Fruit fly (Drosophila melanogaster): Measurements from ENCODE around the gene CG14717.

CG14717 gene

DNA sequence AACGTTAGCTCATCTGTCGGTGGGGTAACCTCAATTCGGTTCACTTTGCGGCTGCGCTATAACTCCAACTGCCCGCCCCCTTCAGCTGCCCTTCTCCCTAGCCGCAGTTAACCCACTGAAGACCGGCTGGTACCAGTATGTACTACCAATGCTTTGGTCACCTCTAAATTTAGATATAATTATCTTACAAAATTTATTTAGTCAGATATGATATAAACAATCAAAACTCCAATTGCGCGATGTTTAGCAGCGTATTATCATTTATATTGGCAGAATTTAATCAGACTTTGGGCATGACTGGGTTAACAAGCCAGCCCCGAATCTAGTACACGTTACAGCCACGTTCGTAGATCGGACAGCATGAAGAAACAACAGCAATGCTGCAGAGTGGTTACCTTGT lies 34.6 kb upstream of the CG14717 start (continued):
- TF ChIP-seq gem (tag; optimal IDR thresholded peaks at IDR 0.05) (peak; percentile 67), CG10959 (GFP tag; IDR thresholded peaks at IDR 0.05) (no peak), wek (GFP tag; optimal IDR thresholded peaks at IDR 0.05) (no peak), Dip3 (GFP tag; optimal IDR thresholded peaks at IDR 0.05) (no peak), CG10979 (tag; optimal IDR thresholded peaks at IDR 0.05) (peak; percentile 36), Stat92E (GFP tag; optimal IDR thresholded peaks at IDR 0.05) (no peak), CG7745 (tag; optimal IDR thresholded peaks at IDR 0.05) (no peak), run (tag; optimal IDR thresholded peaks at IDR 0.05) (peak; percentile 38), Optix (GFP tag; IDR thresholded peaks at IDR 0.05) (no peak), CG4707 (GFP tag; optimal IDR thresholded peaks at IDR 0.05) (peak; percentile 20), hb (GFP tag; IDR thresholded peaks at IDR 0.05; ENCODE audit: partially characterized antibody) (no peak), Max (GFP tag; optimal IDR thresholded peaks at IDR 0.05) (no peak), lola (GFP tag; optimal IDR thresholded peaks at IDR 0.05) (no peak), CG10147 (GFP tag; optimal IDR thresholded peaks at IDR 0.05) (peak; percentile 57), btn (GFP tag; optimal IDR thresholded peaks at IDR 0.05) (no peak), CG3726 (GFP tag; IDR thresholded peaks at IDR 0.05) (no peak), ERR (GFP tag; optimal IDR thresholded peaks at IDR 0.05) (no peak), caup (GFP tag; optimal IDR thresholded peaks at IDR 0.05; ENCODE audit: severe bottlenecking) (peak; percentile 30), Dbx (GFP tag; IDR thresholded peaks at IDR 0.05) (no peak), CG17829 (tag; optimal IDR thresholded peaks at IDR 0.05) (peak; percentile 54), Med (GFP tag) (peak; percentile 84), Bdp1 (GFP tag; optimal IDR thresholded peaks at IDR 0.05) (no peak), CG17385 (GFP tag; optimal IDR thresholded peaks at IDR 0.05) (peak; percentile 50), Camta (GFP tag; optimal IDR thresholded peaks at IDR 0.05) (no peak), CkIIα-i1 (GFP tag; IDR thresholded peaks at IDR 0.05) (no peak), CG16863 (GFP tag; optimal IDR thresholded peaks at IDR 0.05) (no peak), D19A (tag; optimal IDR thresholded peaks at IDR 0.05) (peak; percentile 23), BEAF-32 (GFP tag; optimal IDR thresholded peaks at IDR 0.05) (no peak), gce (GFP tag; IDR thresholded peaks at IDR 0.05) (no peak), her (GFP tag; optimal IDR thresholded peaks at IDR 0.05) (no peak), CG11560 (tag; IDR thresholded peaks at IDR 0.05) (no peak), bbx (GFP tag; IDR thresholded peaks at IDR 0.05; ENCODE audit: partially characterized antibody) (no peak), Rfx (GFP tag; IDR thresholded peaks at IDR 0.05) (peak; percentile 54), CG14667 (GFP tag; IDR thresholded peaks at IDR 0.05) (no peak), GATAe (GFP tag; conservative IDR thresholded peaks at IDR 0.05) (no peak), CG43689 (GFP tag; IDR thresholded peaks at IDR 0.05) (no peak), chn (GFP tag; optimal IDR thresholded peaks at IDR 0.05) (no peak), dm (GFP tag; optimal IDR thresholded peaks at IDR 0.05) (no peak), CG10274 (GFP tag; optimal IDR thresholded peaks at IDR 0.05) (no peak), CG6689 (GFP tag; IDR thresholded peaks at IDR 0.05) (no peak), zen (tag; optimal IDR thresholded peaks at IDR 0.05) (no peak), Nf-YB (GFP tag; optimal IDR thresholded peaks at IDR 0.05) (peak; percentile 14), CG4282 (GFP tag; optimal IDR thresholded peaks at IDR 0.05) (no peak), Bteb2 (GFP tag; optimal IDR thresholded peaks at IDR 0.05) (no peak), Atf3 (GFP tag; optimal IDR thresholded peaks at IDR 0.05) (no peak), pb (GFP tag; optimal IDR thresholded peaks at IDR 0.05) (no peak), CG7786 (GFP tag; optimal IDR thresholded peaks at IDR 0.05) (no peak), CG16813 (GFP tag; IDR thresholded peaks at IDR 0.05; ENCODE audit: partially characterized antibody) (no peak), ase (GFP tag; IDR thresholded peaks at IDR 0.05) (peak; percentile 48; the same call in 1 of the 3 replicates), CG14050 (GFP tag; IDR thresholded peaks at IDR 0.05) (peak; percentile 52; the same call in 2 of the 3 replicates), tll (GFP tag; optimal IDR thresholded peaks at IDR 0.05) (no peak)
